Fruit fly (Drosophila melanogaster) whole organism, embryonic: ENCODE results near the gene mei-P26.

ENCODE experiments used
- BEAF-32 ChIP-seq: fragments of 200-800 bp; sonication (Bioruptor generic); optimal IDR thresholded peaks from 3 replicates; lab custom pipeline; 2017; ENCODE audit warnings: missing biosample characterization, missing genetic modification characterization, mild to moderate bottlenecking, moderate library complexity, missing genetic modification reagents
- CG12769 ChIP-seq: fragments of 200-800 bp; sonication (Bioruptor generic); optimal IDR thresholded peaks from 2 replicates; lab custom pipeline; 2019; ENCODE audit warnings: missing biosample characterization, mild to moderate bottlenecking, missing genetic modification characterization, moderate library complexity
- CG14014 ChIP-seq: fragments of 200-800 bp; sonication (Bioruptor generic); IDR thresholded peaks from 2 replicates; pipeline ENCODE4 v1.3.6; 2022; ENCODE audit warnings: missing biosample characterization, missing genetic modification characterization
- CG14965 ChIP-seq: fragments of 200-800 bp; sonication (Bioruptor generic); optimal IDR thresholded peaks from 2 replicates; lab custom pipeline; 2016; ENCODE audit warnings: missing biosample characterization, missing genetic modification characterization, borderline replicate concordance
- CG15073 ChIP-seq: fragments of 200-800 bp; sonication (Bioruptor generic); optimal IDR thresholded peaks from 2 replicates; lab custom pipeline; 2016; ENCODE audit warnings: missing biosample characterization, missing genetic modification characterization
- CG16863 ChIP-seq: fragments of 200-800 bp; sonication (Bioruptor generic); optimal IDR thresholded peaks from 3 replicates; lab custom pipeline; 2016; ENCODE audit warnings: missing biosample characterization, missing genetic modification characterization
- CG17359 ChIP-seq: fragments of 200-800 bp; sonication (Bioruptor generic); optimal IDR thresholded peaks from 3 replicates; lab custom pipeline; 2018; ENCODE audit warnings: missing biosample characterization, mild to moderate bottlenecking, missing genetic modification characterization, moderate library complexity
- CG17385 ChIP-seq: fragments of 200-800 bp; sonication (Bioruptor generic); optimal IDR thresholded peaks from 3 replicates; lab custom pipeline; 2018; ENCODE audit warnings: missing biosample characterization, mild to moderate bottlenecking, missing genetic modification characterization
- CG17612 ChIP-seq: fragments of 200-800 bp; sonication (Bioruptor generic); IDR thresholded peaks from 2 replicates; pipeline ENCODE4 v1.3.6; 2022; ENCODE audit warnings: missing biosample characterization, missing genetic modification characterization
- CG17802 ChIP-seq: fragments of 200-800 bp; sonication (Bioruptor generic); optimal IDR thresholded peaks from 2 replicates; lab custom pipeline; 2018; ENCODE audit warnings: missing biosample characterization, mild to moderate bottlenecking, missing genetic modification characterization, moderate library complexity
- CG31388 ChIP-seq: fragments of 200-800 bp; sonication (Bioruptor generic); optimal IDR thresholded peaks from 2 replicates; lab custom pipeline; 2016; ENCODE audit warnings: missing biosample characterization, missing genetic modification characterization
- CG3281 ChIP-seq: fragments of 200-800 bp; sonication (Bioruptor generic); optimal IDR thresholded peaks from 3 replicates; lab custom pipeline; 2017; ENCODE audit warnings: missing biosample characterization, mild to moderate bottlenecking, missing genetic modification characterization
- CG3726 ChIP-seq: fragments of 200-800 bp; sonication (Bioruptor generic); IDR thresholded peaks from 3 replicates; pipeline ENCODE4, ENCODE4 v1.3.6; 2022; ENCODE audit warnings: missing biosample characterization, missing genetic modification characterization
- CG5245 ChIP-seq: fragments of 200-800 bp; sonication (Bioruptor generic); optimal IDR thresholded peaks from 3 replicates; lab custom pipeline; 2016; ENCODE audit warnings: missing biosample characterization, missing genetic modification characterization
- CG5953 ChIP-seq: fragments of 200-800 bp; sonication (Bioruptor generic); IDR thresholded peaks from 2 replicates; pipeline ENCODE4 v1.3.6; 2022; ENCODE audit warnings: missing biosample characterization, missing genetic modification characterization
- CG6813 ChIP-seq: fragments of 200-800 bp; sonication (Bioruptor generic); optimal IDR thresholded peaks from 2 replicates; lab custom pipeline; 2017; ENCODE audit warnings: missing biosample characterization, missing genetic modification characterization, mild to moderate bottlenecking, moderate library complexity, missing genetic modification reagents
- CG7372 ChIP-seq: fragments of 200-800 bp; sonication (Bioruptor generic); IDR thresholded peaks from 2 replicates; pipeline ENCODE4 v1.3.6; 2022; ENCODE audit warnings: missing biosample characterization, missing genetic modification characterization
- CG8281 ChIP-seq: fragments of 200-800 bp; sonication (Bioruptor generic); optimal IDR thresholded peaks from 2 replicates; lab custom pipeline; 2018; ENCODE audit warnings: missing biosample characterization, mild to moderate bottlenecking, missing genetic modification characterization, moderate library complexity
- CG8765 ChIP-seq: fragments of 200-800 bp; sonication (Bioruptor generic); IDR thresholded peaks from 2 replicates; pipeline ENCODE4 v1.3.6; 2022; ENCODE audit warnings: missing biosample characterization, missing genetic modification characterization
- CG9437 ChIP-seq: fragments of 200-800 bp; sonication (Bioruptor generic); optimal IDR thresholded peaks from 2 replicates; lab custom pipeline; 2018; ENCODE audit warnings: missing biosample characterization, mild to moderate bottlenecking, missing genetic modification characterization
- Deaf1 ChIP-seq: fragments of 200-800 bp; optimal IDR thresholded peaks from 3 replicates; lab custom pipeline; 2019; ENCODE audit warnings: missing biosample characterization, mild to moderate bottlenecking, missing genetic modification characterization, moderate library complexity
- Dref ChIP-seq: fragments of 200-800 bp; sonication (Bioruptor generic); IDR thresholded peaks from 2 replicates; pipeline ENCODE4 v1.3.6; 2022; ENCODE audit warnings: missing biosample characterization, missing genetic modification characterization
- Gug ChIP-seq: fragments of 200-800 bp; sonication (Bioruptor generic); IDR thresholded peaks from 4 replicates; pipeline ENCODE4 v1.3.6; 2022; ENCODE audit warnings: missing biosample characterization, missing genetic modification characterization
- HLH3B ChIP-seq: fragments of 200-800 bp; sonication (Bioruptor generic); IDR thresholded peaks from 2 replicates; pipeline ENCODE4 v1.3.6; 2022; ENCODE audit warnings: missing biosample characterization, missing genetic modification characterization
- Hr51 ChIP-seq, 2 experiments: fragments of 200-800 bp; sonication (Bioruptor generic); optimal IDR thresholded peaks; 2 replicates in 1 of 2; 3 replicates in 1 of 2; lab custom pipeline; 2016 to 2018; ENCODE audit warnings: missing biosample characterization in 2 of 2, missing genetic modification characterization in 2 of 2, mild to moderate bottlenecking in 1 of 2, moderate library complexity in 1 of 2
- Lpt ChIP-seq: fragments of >200 bp; optimal IDR thresholded peaks from 2 replicates; lab custom pipeline; 2018; ENCODE audit warnings: missing biosample characterization, missing genetic modification characterization
- Mrtf ChIP-seq: fragments of 200-800 bp; sonication (Bioruptor generic); IDR thresholded peaks from 3 replicates; pipeline ENCODE4 v1.3.6; 2022; ENCODE audit warnings: missing biosample characterization, missing genetic modification characterization
- Ptx1 ChIP-seq: fragments of 200-800 bp; sonication (Bioruptor generic); IDR thresholded peaks from 2 replicates; pipeline ENCODE4 v1.3.6; 2022; ENCODE audit warnings: missing biosample characterization, missing genetic modification characterization
- Sox100B ChIP-seq: fragments of 200-800 bp; sonication (Bioruptor generic); optimal IDR thresholded peaks from 3 replicates; lab custom pipeline; 2018; ENCODE audit warnings: missing biosample characterization, mild to moderate bottlenecking, missing genetic modification characterization
- Sry-β ChIP-seq: fragments of 200-800 bp; sonication (Bioruptor generic); optimal IDR thresholded peaks from 2 replicates; lab custom pipeline; 2018; ENCODE audit warnings: missing biosample characterization, mild to moderate bottlenecking, missing genetic modification characterization, moderate library complexity
- Usf ChIP-seq: fragments of 200-800 bp; sonication (Bioruptor generic); optimal IDR thresholded peaks from 2 replicates; lab custom pipeline; 2017; ENCODE audit warnings: missing genotype, missing biosample characterization, missing genetic modification characterization
- abd-A ChIP-seq: fragments of 200-800 bp; sonication (Bioruptor generic); optimal IDR thresholded peaks from 3 replicates; lab custom pipeline; 2019; ENCODE audit warnings: missing biosample characterization, mild to moderate bottlenecking, missing genetic modification characterization, moderate library complexity
- btn ChIP-seq: fragments of 200-800 bp; sonication (Bioruptor generic); optimal IDR thresholded peaks from 2 replicates; lab custom pipeline; 2016; ENCODE audit warnings: missing biosample characterization, missing genetic modification characterization
- cg ChIP-seq: fragments of 200-800 bp; sonication (Bioruptor generic); optimal IDR thresholded peaks from 3 replicates; lab custom pipeline; 2019; ENCODE audit warnings: missing biosample characterization, mild to moderate bottlenecking, missing genetic modification characterization, moderate library complexity
- ci ChIP-seq: fragments of 200-800 bp; sonication (Bioruptor generic); IDR thresholded peaks from 3 replicates; pipeline ENCODE4 v1.3.6; 2022; ENCODE audit warnings: missing biosample characterization, missing genetic modification characterization
- crc ChIP-seq: fragments of 200-800 bp; sonication (Bioruptor generic); optimal IDR thresholded peaks from 2 replicates; lab custom pipeline; 2016; ENCODE audit warnings: missing biosample characterization, missing genetic modification characterization
- da ChIP-seq: fragments of 200-800 bp; sonication (Bioruptor generic); optimal IDR thresholded peaks from 2 replicates; lab custom pipeline; 2016; ENCODE audit warnings: missing biosample characterization, missing genetic modification characterization
- disco-r ChIP-seq: fragments of 200-800 bp; sonication (Bioruptor generic); optimal IDR thresholded peaks from 2 replicates; lab custom pipeline; 2016; ENCODE audit warnings: missing biosample characterization, missing genetic modification characterization
- emc ChIP-seq: fragments of 200-800 bp; sonication (Bioruptor generic); optimal IDR thresholded peaks from 2 replicates; lab custom pipeline; 2016; ENCODE audit warnings: missing biosample characterization, missing genetic modification characterization
- fd64A ChIP-seq: fragments of 200-800 bp; sonication (Bioruptor generic); optimal IDR thresholded peaks from 3 replicates; lab custom pipeline; 2018; ENCODE audit warnings: missing biosample characterization, mild to moderate bottlenecking, missing genetic modification characterization
- ftz-f1 ChIP-seq: fragments of 200-800 bp; sonication (Bioruptor generic); optimal IDR thresholded peaks from 2 replicates; lab custom pipeline; 2016; ENCODE audit warnings: missing biosample characterization, missing genetic modification characterization
- grn ChIP-seq: fragments of 200-800 bp; sonication (Bioruptor generic); optimal IDR thresholded peaks from 3 replicates; lab custom pipeline; 2017; ENCODE audit warnings: missing biosample characterization, missing genetic modification characterization
- jumu ChIP-seq: fragments of 200-800 bp; sonication (Bioruptor generic); optimal IDR thresholded peaks from 3 replicates; lab custom pipeline; 2016; ENCODE audit warnings: missing biosample characterization, missing genetic modification characterization
- kay ChIP-seq: fragments of 200-800 bp; sonication (Bioruptor generic); optimal IDR thresholded peaks from 2 replicates; lab custom pipeline; 2016; ENCODE audit warnings: missing biosample characterization, missing genetic modification characterization
- lab ChIP-seq: fragments of 200-800 bp; sonication (Bioruptor generic); optimal IDR thresholded peaks from 3 replicates; lab custom pipeline; 2017; ENCODE audit warnings: missing biosample characterization, missing genetic modification characterization, mild to moderate bottlenecking, moderate library complexity, missing genetic modification reagents
- lmd ChIP-seq: fragments of 200-800 bp; sonication (Bioruptor generic); IDR thresholded peaks from 2 replicates; pipeline ENCODE4 v1.3.6; 2022; ENCODE audit warnings: missing biosample characterization, missing genetic modification characterization
- nom ChIP-seq: fragments of 200-800 bp; sonication (Bioruptor generic); optimal IDR thresholded peaks from 2 replicates; lab custom pipeline; 2017; ENCODE audit warnings: missing biosample characterization, missing genetic modification characterization, mild to moderate bottlenecking, moderate library complexity, missing genetic modification reagents
- ranshi ChIP-seq: fragments of 200-800 bp; sonication (Bioruptor generic); IDR thresholded peaks from 2 replicates; pipeline ENCODE4 v1.3.6; 2022; ENCODE audit warnings: missing biosample characterization, missing genetic modification characterization
- ttk ChIP-seq: fragments of 200-800 bp; sonication (Bioruptor generic); IDR thresholded peaks from 2 replicates; pipeline ENCODE4 v2.1.2; 2022; ENCODE audit warnings: missing biosample characterization, missing genetic modification characterization
- tup ChIP-seq: fragments of 200-800 bp; sonication (Bioruptor generic); optimal IDR thresholded peaks from 2 replicates; lab custom pipeline; 2016; ENCODE audit warnings: missing biosample characterization, mild to moderate bottlenecking, missing genetic modification characterization, moderate library complexity
- unpg ChIP-seq: fragments of 200-800 bp; sonication (Bioruptor generic); optimal IDR thresholded peaks from 3 replicates; lab custom pipeline; 2018; ENCODE audit warnings: missing biosample characterization, mild to moderate bottlenecking, missing genetic modification characterization, moderate library complexity

mei-P26 gene

DNA sequence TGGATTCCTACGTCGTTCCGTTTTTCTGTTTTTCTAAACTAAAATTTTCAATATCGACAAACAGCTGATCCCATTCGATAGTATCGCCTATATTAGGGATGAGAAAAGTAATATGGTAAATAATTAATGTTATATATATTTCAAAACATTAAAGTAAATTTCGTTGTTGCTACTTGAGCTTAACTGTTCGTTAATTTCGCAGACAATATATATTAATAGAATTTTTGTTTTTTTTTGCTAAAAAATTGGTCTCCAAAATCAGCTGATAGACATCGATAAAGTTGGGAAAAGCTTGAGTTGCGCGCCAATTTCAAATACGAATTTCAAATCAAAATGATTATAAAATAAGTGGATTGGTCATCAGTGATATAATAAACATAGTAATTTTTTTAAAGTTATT lies 33.3 kb downstream of the mei-P26 start, which contains the start of gene CG12118 (continued):
- TF ChIP-seq ranshi (GFP tag; lab: Robert Waterston, UW) (peak; percentile 75), Lpt (GFP tag; lab: Kevin White, UChicago) (no peak), Ptx1 (GFP tag; lab: Robert Waterston, UW) (peak; percentile 86), CG12769 (tag; lab: Kevin White, UChicago) (no peak), CG17802 (tag; lab: Kevin White, UChicago) (peak; percentile 25), Dref (GFP tag; lab: Robert Waterston, UW) (peak; percentile 63), da (GFP tag; lab: Kevin White, UChicago) (no peak), kay (GFP tag; lab: Kevin White, UChicago) (peak; percentile 62), CG5953 (GFP tag; lab: Robert Waterston, UW) (0 out of 2 replicates have a peak, but pooled peaks have one; percentile 10), Hr51 (GFP tag; optimal IDR thresholded peaks at IDR 0.05; lab: Kevin White, UChicago) (peak; percentile 53 to 80), fd64A (GFP tag; lab: Kevin White, UChicago) (no peak), unpg (peak; percentile 81), CG3726 (GFP tag; lab: Robert Waterston, UW) (peak; percentile 5; the same call in 1 of the 3 replicates), disco-r (GFP tag; lab: Kevin White, UChicago) (no peak), CG14014 (GFP tag; lab: Robert Waterston, UW) (peak; percentile 52; the same call in 1 of the 2 replicates), CG17385 (GFP tag; lab: Kevin White, UChicago) (peak; percentile 71), CG14965 (GFP tag; lab: Kevin White, UChicago) (no peak), HLH3B (GFP tag; lab: Robert Waterston, UW) (peak; percentile 78), CG15073 (GFP tag; lab: Kevin White, UChicago) (no peak), lab (GFP tag; lab: Kevin White, UChicago) (peak; percentile 79), tup (GFP tag; lab: Kevin White, UChicago) (peak; percentile 34), btn (GFP tag; lab: Kevin White, UChicago) (no peak), CG8281 (peak; percentile 2), ttk (peak; percentile 71), CG3281 (GFP tag; lab: Kevin White, UChicago) (peak; percentile 47), grn (GFP tag; lab: Kevin White, UChicago) (peak; percentile 21), ci (GFP tag; lab: Robert Waterston, UW) (peak; percentile 90), Sry-β (GFP tag; lab: Kevin White, UChicago) (no peak), CG17359 (tag; lab: Kevin White, UChicago) (peak; percentile 80), lmd (GFP tag; lab: Robert Waterston, UW) (peak; percentile 68), Sox100B (GFP tag; lab: Kevin White, UChicago) (peak; percentile 67), CG7372 (GFP tag; lab: Robert Waterston, UW) (peak; percentile 77), Gug (GFP tag; lab: Robert Waterston, UW) (peak; percentile 58; the same call in 3 of the 4 replicates), BEAF-32 (GFP tag; lab: Kevin White, UChicago) (peak; percentile 89), CG6813 (GFP tag; lab: Kevin White, UChicago) (peak; percentile 17), emc (no peak), CG9437 (GFP tag; lab: Kevin White, UChicago) (peak; percentile 71), nom (GFP tag; lab: Kevin White, UChicago) (no peak), Usf (GFP tag; lab: Kevin White, UChicago) (no peak), cg (GFP tag; lab: Kevin White, UChicago) (no peak), CG31388 (peak; percentile 42), abd-A (tag; lab: Kevin White, UChicago) (no peak), crc (GFP tag; lab: Kevin White, UChicago) (no peak), CG5245 (GFP tag; lab: Kevin White, UChicago) (peak; percentile 67), CG8765 (GFP tag; lab: Robert Waterston, UW) (0 out of 2 replicates have a peak, but pooled peaks have one; percentile 10), jumu (no peak), Mrtf (GFP tag; lab: Robert Waterston, UW) (no peak), CG17612 (GFP tag; lab: Robert Waterston, UW) (peak; percentile 65), CG16863 (peak; percentile 14), Deaf1 (tag; lab: Kevin White, UChicago) (peak; percentile 36), ftz-f1 (GFP tag; lab: Kevin White, UChicago) (no peak)
